Worm (Caenorhabditis elegans): ENCODE results near the gene bath-10.

Gene bath-10

DNA sequence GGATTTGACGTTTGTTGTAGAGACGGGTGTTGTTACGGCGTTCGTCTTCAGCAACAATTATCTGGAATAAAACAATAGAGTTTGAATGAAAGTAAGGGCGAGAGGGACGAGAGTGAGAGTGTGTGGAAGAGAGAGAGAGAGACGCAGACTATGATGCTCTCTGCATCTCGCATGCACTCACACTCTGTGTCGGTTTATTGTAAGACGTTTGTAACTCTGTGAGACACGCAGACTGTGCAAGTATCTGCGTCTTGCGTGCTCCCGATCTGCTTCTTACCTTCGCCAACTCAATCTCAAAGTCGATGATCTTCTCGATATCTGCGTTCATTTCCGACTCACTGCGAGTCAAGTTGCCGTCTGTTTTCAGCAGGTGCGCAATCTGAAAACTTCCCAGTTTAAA lies 48.1 kb downstream of the bath-10 start:
- TF ChIP-seq pat-9 (tag; optimal IDR thresholded peaks at IDR 0.05) (no peak), fax-1 (tag; optimal IDR thresholded peaks at IDR 0.05) (no peak), K02D7.2 (tag; optimal IDR thresholded peaks at IDR 0.05) (no peak), hlh-15 (tag; optimal IDR thresholded peaks at IDR 0.05) (no peak), ama-1 (optimal IDR thresholded peaks at IDR 0.05) (no peak), fkh-6 (tag; optimal IDR thresholded peaks at IDR 0.05) (no peak), ref-2 (tag; optimal IDR thresholded peaks at IDR 0.05) (no peak), Y22D7AL.16 (tag; optimal IDR thresholded peaks at IDR 0.05) (no peak), sox-2 (GFP tag; IDR thresholded peaks at IDR 0.05) (no peak), ceh-9 (tag; optimal IDR thresholded peaks at IDR 0.05) (no peak), C38D4.7 (GFP tag; optimal IDR thresholded peaks at IDR 0.05) (no peak), che-1 (tag; optimal IDR thresholded peaks at IDR 0.05) (no peak), F13H6.1 (tag; optimal IDR thresholded peaks at IDR 0.05) (no peak)

DNA sequence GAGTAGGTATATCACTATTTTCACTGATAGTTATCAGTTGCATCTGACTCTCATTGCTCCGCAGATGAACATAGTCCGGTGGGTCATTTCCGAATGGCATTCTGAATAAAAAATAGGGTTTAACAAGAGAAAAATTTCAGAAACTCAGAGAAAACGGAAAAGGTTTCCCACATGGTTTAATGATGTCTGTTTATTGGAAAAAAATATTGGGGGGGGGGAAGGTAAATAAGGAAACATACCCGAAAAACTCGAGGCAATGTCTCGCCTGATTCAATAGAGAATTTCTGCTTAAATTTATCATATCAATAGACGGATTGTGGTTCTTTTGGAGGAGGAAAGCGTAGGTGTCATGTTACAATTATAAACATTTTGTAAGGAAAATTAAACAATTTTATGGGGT lies 50.6 kb downstream of the bath-10 start, which contains the start of gene nep-11:
Gene nep-11, minus strand, starts transcription at position 101 of the 400 bp plus-strand sequence.
- TF ChIP-seq syd-9 (tag; optimal IDR thresholded peaks at IDR 0.05) (no peak), fax-1 (tag; optimal IDR thresholded peaks at IDR 0.05) (no peak), C38D4.7 (GFP tag; optimal IDR thresholded peaks at IDR 0.05) (no peak), C08G9.2 (tag; optimal IDR thresholded peaks at IDR 0.05) (no peak), ceh-34 (tag; optimal IDR thresholded peaks at IDR 0.05) (no peak), ceh-22 (tag; optimal IDR thresholded peaks at IDR 0.05) (no peak), fkh-6 (tag; optimal IDR thresholded peaks at IDR 0.05) (no peak), gmeb-2 (tag; optimal IDR thresholded peaks at IDR 0.05) (no peak), tbx-2 (tag; optimal IDR thresholded peaks at IDR 0.05) (no peak), nhr-11 (tag; optimal IDR thresholded peaks at IDR 0.05) (no peak), Y22D7AL.16 (tag; optimal IDR thresholded peaks at IDR 0.05) (no peak), ama-1 (optimal IDR thresholded peaks at IDR 0.05) (no peak)

Data from whole organism, late embryonic.